Fruit fly (Drosophila melanogaster) whole organism, pupa: ENCODE results near the gene Yp3.

Source experiments
- CG10348 ChIP-seq: fragments of 200-800 bp; sonication (Bioruptor generic); IDR thresholded peaks from 2 replicates; pipeline ENCODE4 v1.3.6; 2022; ENCODE audit warnings: missing biosample characterization, missing genetic modification characterization
- CG12605 ChIP-seq: fragments of 200-800 bp; sonication (Bioruptor generic); IDR thresholded peaks from 2 replicates; pipeline ENCODE4 v1.3.6; 2022; ENCODE audit warnings: missing biosample characterization, missing genetic modification characterization
- CG13204 ChIP-seq: fragments of 200-800 bp; sonication (Bioruptor generic); optimal IDR thresholded peaks from 2 replicates; lab custom pipeline; 2018; ENCODE audit warnings: missing biosample characterization, mild to moderate bottlenecking, missing genetic modification characterization, moderate library complexity
- CG15710 ChIP-seq: fragments of 200-800 bp; sonication (Bioruptor generic); optimal IDR thresholded peaks from 2 replicates; lab custom pipeline; 2018; ENCODE audit warnings: missing biosample characterization, mild to moderate bottlenecking, missing genetic modification characterization, moderate library complexity
- CG32121 ChIP-seq: fragments of 200-800 bp; sonication (Bioruptor generic); IDR thresholded peaks from 2 replicates; pipeline ENCODE4 v1.3.6; 2022; ENCODE audit warnings: missing biosample characterization, missing genetic modification characterization
- CG8159 ChIP-seq: fragments of 200-800 bp; sonication (Bioruptor generic); optimal IDR thresholded peaks from 3 replicates; lab custom pipeline; 2018; ENCODE audit warnings: missing biosample characterization, mild to moderate bottlenecking, missing genetic modification characterization, moderate library complexity
- EcR ChIP-seq: fragments of 200-800 bp; sonication (Bioruptor generic); optimal IDR thresholded peaks from 3 replicates; lab custom pipeline; 2019; ENCODE audit warnings: missing biosample characterization, missing genetic modification characterization, mild to moderate bottlenecking, moderate library complexity, missing genetic modification reagents
- Ets98B ChIP-seq: fragments of 200-800 bp; sonication (Bioruptor generic); IDR thresholded peaks from 2 replicates; pipeline ENCODE4 v1.3.6; 2022; ENCODE audit warnings: missing biosample characterization, missing genetic modification characterization
- Pif1A ChIP-seq: fragments of 200-800 bp; sonication (Bioruptor generic); optimal IDR thresholded peaks from 3 replicates; lab custom pipeline; 2016; ENCODE audit warnings: missing biosample characterization, missing genetic modification characterization
- Snoo ChIP-seq: fragments of 200-800 bp; sonication (Bioruptor generic); optimal IDR thresholded peaks from 3 replicates; lab custom pipeline; 2017; ENCODE audit warnings: missing biosample characterization, mild to moderate bottlenecking, missing genetic modification characterization, inconsistent platforms
- rn ChIP-seq: fragments of 200-800 bp; sonication (Bioruptor generic); IDR thresholded peaks from 2 replicates; pipeline ENCODE4 v1.3.6; 2022; ENCODE audit warnings: missing biosample characterization, missing genetic modification characterization

dm6 chrX:13766495-13766894 is 7.1 kb downstream of the Yp3 start:
- no peak for TF ChIP-seq CG15710
- no peak for TF ChIP-seq CG10348 (GFP tag; lab: Robert Waterston, UW)
- TF ChIP-seq Pif1A (GFP tag; lab: Kevin White, UChicago): no peak
- no peak for TF ChIP-seq Ets98B
- no peak for TF ChIP-seq CG8159 (tag; lab: Kevin White, UChicago)
- TF ChIP-seq Snoo (tag; lab: Kevin White, UChicago): no peak
- no peak for TF ChIP-seq CG13204 (GFP tag; lab: Kevin White, UChicago)
- TF ChIP-seq CG12605 (GFP tag; lab: Robert Waterston, UW): no peak
- TF ChIP-seq rn (GFP tag; lab: Robert Waterston, UW): no peak
- no peak for TF ChIP-seq EcR
- TF ChIP-seq CG32121 (GFP tag; lab: Robert Waterston, UW): no peak
